Fruit fly (Drosophila melanogaster): ENCODE data around the gene Trs20.

DNA sequence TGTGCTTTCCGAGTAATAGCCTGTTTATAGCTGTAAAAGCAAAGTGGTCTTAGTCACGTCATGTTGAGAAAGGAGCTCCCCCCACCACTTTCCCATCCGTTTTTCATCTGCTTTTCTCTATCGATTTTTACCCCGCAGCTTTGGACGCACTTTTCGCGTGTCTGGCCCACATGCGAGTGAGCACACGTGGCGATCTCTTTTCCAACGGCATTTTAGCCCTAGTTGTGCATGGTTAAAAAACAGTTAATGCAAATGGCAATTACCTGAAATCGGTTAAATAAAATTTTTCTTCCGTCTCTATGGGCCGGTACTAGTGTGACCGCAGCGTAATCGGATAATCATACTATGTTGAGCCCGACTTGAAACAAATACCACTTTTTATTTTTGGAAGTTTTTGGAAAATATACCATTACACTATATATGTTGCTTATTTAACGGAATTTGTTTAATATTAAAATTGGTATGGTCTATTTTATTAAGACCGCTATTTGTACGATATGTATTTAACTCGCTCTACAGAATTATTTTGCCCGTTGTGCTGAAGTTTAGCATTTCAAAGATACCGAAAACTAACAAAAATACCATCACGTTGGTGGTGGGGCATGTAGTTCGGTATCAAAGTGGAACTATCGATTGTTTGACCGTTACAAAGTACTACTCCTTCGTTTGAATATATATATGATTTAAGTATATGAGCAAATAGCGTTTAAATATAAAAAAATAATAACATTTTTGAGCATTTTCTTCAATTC lies 19.2 kb downstream of the Trs20 start, which contains the start of gene Zn72D:
- no peak for TF ChIP-seq brk (GFP tag; optimal IDR thresholded peaks at IDR 0.05)
- no peak for TF ChIP-seq OdsH (GFP tag; optimal IDR thresholded peaks at IDR 0.05)
- no peak for TF ChIP-seq psq (GFP tag; optimal IDR thresholded peaks at IDR 0.05)
- TF ChIP-seq Myc (optimal IDR thresholded peaks at IDR 0.05): no peak
- no peak for TF ChIP-seq Abd-B (GFP tag; optimal IDR thresholded peaks at IDR 0.05)
- TF ChIP-seq dsf (GFP tag; optimal IDR thresholded peaks at IDR 0.05; ENCODE audit: borderline replicate concordance): no peak
- TF ChIP-seq Hr83 (GFP tag; optimal IDR thresholded peaks at IDR 0.05; ENCODE audit: poor library complexity, severe bottlenecking): no peak
- TF ChIP-seq CG32264 (GFP tag; optimal IDR thresholded peaks at IDR 0.05): no peak
- TF ChIP-seq HLH106 (tag; optimal IDR thresholded peaks at IDR 0.05): no peak
- no peak for TF ChIP-seq fru (GFP tag; optimal IDR thresholded peaks at IDR 0.05)
- TF ChIP-seq Dfd (GFP tag; optimal IDR thresholded peaks at IDR 0.05): no peak
- TF ChIP-seq dl (GFP tag; optimal IDR thresholded peaks at IDR 0.05; ENCODE audit: insufficient read depth in 1 of 2, partially characterized antibody in 2 of 2): no peak
- no peak for TF ChIP-seq CrebA (GFP tag; optimal IDR thresholded peaks at IDR 0.05; ENCODE audit: borderline replicate concordance)

Measured in whole organism, wandering third instar larva.